Worm (Caenorhabditis elegans) whole organism, midembryonic: Measurements from ENCODE around the gene fbxb-33.

Experiments
- T22C8.4 ChIP-seq: fragments of 200-800 bp; sonication (Bioruptor generic); IDR thresholded peaks from 2 replicates; pipeline ENCODE4 v1.3.6; 2022; ENCODE audit warnings: missing genetic modification characterization, missing compliant biosample characterization
- cog-1 ChIP-seq: sonication (generic microtip); optimal IDR thresholded peaks from 2 replicates; lab custom pipeline; 2016; ENCODE audit warnings: missing genetic modification characterization, missing compliant biosample characterization
- flt-1 ChIP-seq: fragments of 200-800 bp; sonication (Bioruptor generic); IDR thresholded peaks from 2 replicates; pipeline ENCODE4 v1.3.6; 2022; ENCODE audit warnings: missing genetic modification characterization, missing compliant biosample characterization
- klf-2 ChIP-seq: fragments of 200-800 bp; sonication (Bioruptor generic); conservative IDR thresholded peaks from 2 replicates; pipeline ENCODE4 v1.3.6; 2022; ENCODE audit warnings: missing genetic modification reagents, missing genetic modification characterization, missing compliant biosample characterization
- med-1 ChIP-seq: sonication (generic microtip); optimal IDR thresholded peaks from 2 replicates; lab custom pipeline; 2017; ENCODE audit warnings: missing genetic modification characterization, mild to moderate bottlenecking, missing compliant biosample characterization, antibody characterized with exemption, missing genetic modification reagents; ENCODE audit not compliant: insufficient read depth
- ref-1 ChIP-seq: fragments of 200-800 bp; sonication (Bioruptor generic); conservative IDR thresholded peaks from 2 replicates; pipeline ENCODE4 v1.3.6; 2022; ENCODE audit warnings: missing genetic modification reagents, missing genetic modification characterization, missing compliant biosample characterization
- tab-1 ChIP-seq: fragments of 200-800 bp; sonication (Bioruptor generic); IDR thresholded peaks from 2 replicates; pipeline ENCODE4 v1.3.6; 2022; ENCODE audit warnings: missing genetic modification characterization, missing compliant biosample characterization
- ztf-23 ChIP-seq: fragments of 200-800 bp; sonication (Bioruptor generic); IDR thresholded peaks from 2 replicates; pipeline ENCODE4 v1.3.6; 2022; ENCODE audit warnings: missing genetic modification reagents, missing genetic modification characterization, missing compliant biosample characterization
- ztf-29 ChIP-seq: fragments of 200-800 bp; sonication (Bioruptor generic); IDR thresholded peaks from 2 replicates; pipeline ENCODE4 v1.3.6; 2022; ENCODE audit warnings: missing genetic modification reagents, missing genetic modification characterization, missing compliant biosample characterization

The fbxb-33 gene

ce11 chrII:3634765-3635164, 12.4 kb upstream of the fbxb-33 start:
- no peak for TF ChIP-seq ref-1 (GFP tag; lab: Robert Waterston, UW)

ce11 chrII:3639238-3639637, 8.0 kb upstream of the fbxb-33 start, which contains the start of gene fbxb-31:
Gene fbxb-31, minus strand, starts transcription at chrII:3639338.
- no peak for TF ChIP-seq klf-2
- TF ChIP-seq ref-1 (GFP tag; lab: Robert Waterston, UW), result no peak
- TF ChIP-seq ztf-23 (GFP tag; lab: Robert Waterston, UW), result no peak
- TF ChIP-seq flt-1 (GFP tag; lab: Robert Waterston, UW), result no peak
- no peak for TF ChIP-seq ztf-29 (GFP tag; lab: Robert Waterston, UW)
- TF ChIP-seq med-1 (GFP tag; lab: Kevin White, UChicago), result no peak
- no peak for TF ChIP-seq cog-1
- TF ChIP-seq T22C8.4 (GFP tag; lab: Robert Waterston, UW), result no peak
- TF ChIP-seq tab-1 (GFP tag; lab: Robert Waterston, UW), result no peak

DNA sequence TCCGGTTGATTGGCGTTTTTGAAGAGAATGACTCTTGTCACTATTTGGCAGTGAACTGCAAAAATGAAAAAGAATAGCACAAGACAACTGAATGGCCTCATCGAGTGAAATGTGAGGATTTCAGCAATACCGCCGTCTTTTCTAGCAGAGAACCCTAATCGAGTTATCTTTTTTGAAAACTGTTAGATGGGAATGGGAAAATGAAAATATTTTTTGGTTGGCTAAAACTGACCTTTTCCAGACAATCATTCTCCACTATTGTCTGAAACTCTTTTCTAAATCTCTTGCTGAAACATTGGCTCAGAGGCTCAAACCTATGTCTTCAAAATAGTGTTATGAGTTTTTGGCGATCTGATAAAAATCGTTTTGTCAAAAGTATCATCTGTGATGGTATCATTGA, 7.0 kb upstream of the fbxb-33 start, which contains the start of gene M151.10:
Gene M151.10 (minus strand): TSS at position 101 of the 400 bp plus-strand sequence.
- TF ChIP-seq ref-1 (GFP tag; lab: Robert Waterston, UW) (no peak), cog-1 (no peak), T22C8.4 (GFP tag; lab: Robert Waterston, UW) (no peak), tab-1 (GFP tag; lab: Robert Waterston, UW) (no peak), ztf-23 (GFP tag; lab: Robert Waterston, UW) (no peak), med-1 (GFP tag; lab: Kevin White, UChicago) (no peak), ztf-29 (GFP tag; lab: Robert Waterston, UW) (no peak), flt-1 (GFP tag; lab: Robert Waterston, UW) (no peak), klf-2 (no peak)

- TF ChIP-seq T22C8.4 (GFP tag; lab: Robert Waterston, UW), result no peak
- no peak for TF ChIP-seq ztf-29 (GFP tag; lab: Robert Waterston, UW)
- no peak for TF ChIP-seq klf-2
- TF ChIP-seq ref-1 (GFP tag; lab: Robert Waterston, UW), result no peak
- TF ChIP-seq tab-1 (GFP tag; lab: Robert Waterston, UW), result no peak
- no peak for TF ChIP-seq ztf-23 (GFP tag; lab: Robert Waterston, UW)
- no peak for TF ChIP-seq cog-1
- no peak for TF ChIP-seq flt-1 (GFP tag; lab: Robert Waterston, UW)
Observed at ce11 chrII:3641197-3641596, 6.0 kb upstream of the fbxb-33 start, which contains the start of gene M151.1. Gene M151.1, plus strand, starts transcription at chrII:3641497.

ce11 chrII:3655378-3655777, 8.2 kb downstream of the fbxb-33 start, which contains the start of gene F19B10.5:
Gene F19B10.5, plus strand, starts transcription at chrII:3655678.
- TF ChIP-seq med-1 (GFP tag; lab: Kevin White, UChicago), result no peak
- TF ChIP-seq cog-1, result no peak
- TF ChIP-seq T22C8.4 (GFP tag; lab: Robert Waterston, UW), result no peak
- no peak for TF ChIP-seq ztf-29 (GFP tag; lab: Robert Waterston, UW)
- TF ChIP-seq tab-1 (GFP tag; lab: Robert Waterston, UW), result no peak
- no peak for TF ChIP-seq ztf-23 (GFP tag; lab: Robert Waterston, UW)
- no peak for TF ChIP-seq flt-1 (GFP tag; lab: Robert Waterston, UW)

- TF ChIP-seq cog-1 (no peak), flt-1 (GFP tag; lab: Robert Waterston, UW) (no peak), ztf-29 (GFP tag; lab: Robert Waterston, UW) (no peak), T22C8.4 (GFP tag; lab: Robert Waterston, UW) (no peak), med-1 (GFP tag; lab: Kevin White, UChicago) (no peak), klf-2 (no peak), ztf-23 (GFP tag; lab: Robert Waterston, UW) (no peak), ref-1 (GFP tag; lab: Robert Waterston, UW) (no peak), tab-1 (GFP tag; lab: Robert Waterston, UW) (no peak)
Observed at ce11 chrII:3659776-3660175, 12.6 kb downstream of the fbxb-33 start, which contains the start of gene F19B10.4. Gene F19B10.4, plus strand, starts transcription at chrII:3660076.

DNA sequence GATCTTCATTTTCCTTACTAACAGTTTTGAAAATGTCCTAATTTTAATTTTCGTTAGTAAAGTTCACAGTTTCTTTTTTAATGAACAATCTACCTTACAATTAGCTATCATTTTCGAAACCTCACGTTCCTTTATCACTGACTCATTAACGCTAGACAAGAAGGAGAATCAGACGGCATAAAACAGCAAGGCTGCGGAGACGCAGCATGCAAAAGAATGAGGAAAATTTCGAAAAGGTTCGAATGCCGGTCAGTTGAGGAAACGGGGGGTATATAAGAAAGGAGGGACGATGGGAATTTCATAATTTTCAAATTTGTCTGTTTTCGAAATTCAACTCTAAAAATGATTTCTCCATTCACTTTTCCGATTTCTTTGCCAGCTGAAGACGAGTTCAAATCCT, 14.7 kb downstream of the fbxb-33 start, which contains the start of gene F19B10.13:
Gene F19B10.13 (plus strand): TSS at position 343 of the 400 bp plus-strand sequence.
- TF ChIP-seq ref-1 (GFP tag; lab: Robert Waterston, UW) (no peak), med-1 (GFP tag; lab: Kevin White, UChicago) (no peak), ztf-29 (GFP tag; lab: Robert Waterston, UW) (no peak), ztf-23 (GFP tag; lab: Robert Waterston, UW) (no peak), cog-1 (no peak), tab-1 (GFP tag; lab: Robert Waterston, UW) (no peak), T22C8.4 (GFP tag; lab: Robert Waterston, UW) (no peak), flt-1 (GFP tag; lab: Robert Waterston, UW) (no peak), klf-2 (no peak)

DNA sequence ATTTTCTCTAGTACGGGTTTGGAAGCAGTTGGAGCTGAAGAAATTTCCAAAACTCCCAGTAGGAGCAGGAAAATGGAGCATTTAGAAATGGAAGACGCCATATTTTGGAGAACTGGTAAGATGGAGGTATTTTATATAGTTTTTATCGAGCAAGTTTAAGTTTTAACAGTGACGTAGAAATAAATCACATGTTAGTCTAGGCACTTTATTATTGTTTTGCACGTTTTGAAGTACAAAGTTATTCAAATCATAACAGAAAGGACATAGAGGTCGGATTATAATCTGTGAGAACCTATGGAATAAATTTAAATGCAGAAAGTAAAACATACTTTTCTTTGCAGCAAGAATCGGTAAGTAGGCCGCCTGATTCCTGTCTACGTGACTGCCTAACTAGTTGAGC, 16.6 kb downstream of the fbxb-33 start, which contains the start of gene F19B10.6:
Gene F19B10.6 (minus strand): TSS at position 101 of the 400 bp plus-strand sequence.
- no peak for TF ChIP-seq flt-1 (GFP tag; lab: Robert Waterston, UW)
- no peak for TF ChIP-seq tab-1 (GFP tag; lab: Robert Waterston, UW)
- TF ChIP-seq ztf-29 (GFP tag; lab: Robert Waterston, UW), result no peak
- no peak for TF ChIP-seq klf-2
- TF ChIP-seq ztf-23 (GFP tag; lab: Robert Waterston, UW), result no peak
- TF ChIP-seq ref-1 (GFP tag; lab: Robert Waterston, UW), result no peak
- no peak for TF ChIP-seq cog-1
- no peak for TF ChIP-seq med-1 (GFP tag; lab: Kevin White, UChicago)
- TF ChIP-seq T22C8.4 (GFP tag; lab: Robert Waterston, UW), result no peak

ce11 chrII:3664470-3664869, 17.3 kb downstream of the fbxb-33 start, which contains the start of gene F19B10.3:
Gene F19B10.3, plus strand, starts transcription at chrII:3664770.
- no peak for TF ChIP-seq T22C8.4 (GFP tag; lab: Robert Waterston, UW)
- TF ChIP-seq ref-1 (GFP tag; lab: Robert Waterston, UW), result no peak
- no peak for TF ChIP-seq ztf-29 (GFP tag; lab: Robert Waterston, UW)
- no peak for TF ChIP-seq flt-1 (GFP tag; lab: Robert Waterston, UW)
- TF ChIP-seq tab-1 (GFP tag; lab: Robert Waterston, UW), result no peak
- TF ChIP-seq med-1 (GFP tag; lab: Kevin White, UChicago), result no peak
- TF ChIP-seq klf-2, result no peak
